Worm (Caenorhabditis elegans): Measurements from ENCODE around the gene srbc-62.

- TF ChIP-seq ama-1 (optimal IDR thresholded peaks at IDR 0.05) = no peak
- TF ChIP-seq ets-7 (tag; optimal IDR thresholded peaks at IDR 0.05) = no peak
- no peak for TF ChIP-seq tra-4 (tag; optimal IDR thresholded peaks at IDR 0.05)
- TF ChIP-seq tbx-37 (GFP tag; conservative IDR thresholded peaks at IDR 0.05) = no peak
- no peak for TF ChIP-seq hmg-4 (GFP tag; optimal IDR thresholded peaks at IDR 0.05)
These were observed 5.5 kb downstream of the srbc-62 start, which contains the start of gene srh-252 for ce11 chrV:17223305-17223704.
